Worm (Caenorhabditis elegans) whole organism, L2 larva: ENCODE data around the gene der-2.

Experiments used
- C34F6.9 ChIP-seq: fragments of 150-350 bp; optimal IDR thresholded peaks from 2 replicates; lab custom pipeline; 2014; ENCODE audit warnings: missing biosample characterization, missing genetic modification characterization
- F13H6.1 ChIP-seq: sonication (generic microtip); optimal IDR thresholded peaks from 2 replicates; lab custom pipeline; 2016; ENCODE audit warnings: missing genetic modification characterization, missing compliant biosample characterization
- R02D3.7 ChIP-seq: fragments of 150-350 bp; optimal IDR thresholded peaks from 2 replicates; lab custom pipeline; 2014; ENCODE audit warnings: missing biosample characterization, missing genetic modification characterization
- Y55F3AM.14 ChIP-seq: fragments of 200-800 bp; sonication (Bioruptor generic); optimal IDR thresholded peaks from 2 replicates; lab custom pipeline; 2018; ENCODE audit warnings: mild to moderate bottlenecking, missing genetic modification characterization, missing compliant biosample characterization
- ZK546.5 ChIP-seq: sonication (generic microtip); optimal IDR thresholded peaks from 2 replicates; lab custom pipeline; 2017; ENCODE audit warnings: missing biosample characterization, missing genetic modification characterization
- alr-1 ChIP-seq: fragments of 150-350 bp; optimal IDR thresholded peaks from 2 replicates; lab custom pipeline; 2014; ENCODE audit warnings: missing biosample characterization, missing genetic modification characterization
- aly-2 ChIP-seq: fragments of 150-350 bp; optimal IDR thresholded peaks from 2 replicates; lab custom pipeline; 2014; ENCODE audit warnings: missing biosample characterization, missing genetic modification characterization
- ama-1 ChIP-seq: fragments of 150-350 bp; optimal IDR thresholded peaks from 2 replicates; lab custom pipeline; 2018; ENCODE audit warnings: inconsistent platforms
- blmp-1 ChIP-seq: sonication (generic microtip); optimal IDR thresholded peaks from 2 replicates; lab custom pipeline; 2017; ENCODE audit warnings: missing genetic modification characterization, mild to moderate bottlenecking, missing compliant biosample characterization, antibody characterized with exemption, moderate library complexity; ENCODE audit not compliant: insufficient read depth
- ceh-16 ChIP-seq: fragments of 150-350 bp; optimal IDR thresholded peaks from 2 replicates; lab custom pipeline; 2014; ENCODE audit warnings: missing biosample characterization, missing genetic modification characterization
- ceh-82 ChIP-seq: fragments of 150-350 bp; optimal IDR thresholded peaks from 2 replicates; lab custom pipeline; 2014; ENCODE audit warnings: missing biosample characterization, missing genetic modification characterization
- crh-2 ChIP-seq: sonication (generic microtip); optimal IDR thresholded peaks from 2 replicates; lab custom pipeline; 2017; ENCODE audit warnings: missing biosample characterization, missing genetic modification characterization
- dmd-4 ChIP-seq: sonication (generic microtip); optimal IDR thresholded peaks from 2 replicates; lab custom pipeline; 2017; ENCODE audit warnings: missing biosample characterization, missing genetic modification characterization
- elt-1 ChIP-seq: fragments of 150-350 bp; optimal IDR thresholded peaks from 2 replicates; lab custom pipeline; 2014; ENCODE audit warnings: missing biosample characterization, missing genetic modification characterization
- elt-3 ChIP-seq: sonication (generic microtip); optimal IDR thresholded peaks from 2 replicates; lab custom pipeline; 2017; ENCODE audit warnings: missing biosample characterization, missing genetic modification characterization
- fos-1 ChIP-seq: fragments of 150-350 bp; optimal IDR thresholded peaks from 2 replicates; lab custom pipeline; 2014; ENCODE audit warnings: missing biosample characterization, missing genetic modification characterization
- gmeb-1 ChIP-seq: fragments of 150-350 bp; optimal IDR thresholded peaks from 2 replicates; lab custom pipeline; 2014; ENCODE audit warnings: missing biosample characterization, missing genetic modification characterization
- lin-11 ChIP-seq: fragments of 150-350 bp; sonication (generic microtip); optimal IDR thresholded peaks from 2 replicates; lab custom pipeline; 2014; ENCODE audit warnings: missing biosample characterization, missing genetic modification characterization, inconsistent platforms, mixed read lengths
- lin-13 ChIP-seq: fragments of 150-350 bp; optimal IDR thresholded peaks from 2 replicates; lab custom pipeline; 2014; ENCODE audit warnings: missing biosample characterization, missing genetic modification reagents, missing genetic modification characterization
- lin-39 ChIP-seq: fragments of 150-350 bp; optimal IDR thresholded peaks from 2 replicates; lab custom pipeline; 2014; ENCODE audit warnings: missing biosample characterization, missing genetic modification reagents, missing genetic modification characterization
- lsy-2 ChIP-seq, 2 experiments: fragments of 150-350 bp in 1 of 2; sonication (generic microtip) in 1 of 2; optimal IDR thresholded peaks; 2 replicates each; lab custom pipeline; 2014 to 2017; ENCODE audit warnings: missing biosample characterization in 2 of 2, missing genetic modification characterization in 2 of 2
- mab-5 ChIP-seq: fragments of 150-350 bp; optimal IDR thresholded peaks from 2 replicates; lab custom pipeline; 2014; ENCODE audit warnings: missing biosample characterization, missing genetic modification characterization
- mbf-1 ChIP-seq: sonication (generic microtip); optimal IDR thresholded peaks from 2 replicates; lab custom pipeline; 2017; ENCODE audit warnings: missing biosample characterization, missing genetic modification characterization
- mdl-1 ChIP-seq, 2 experiments: fragments of 150-350 bp in 1 of 2; sonication (generic microtip) in 1 of 2; optimal IDR thresholded peaks; 2 replicates each; lab custom pipeline; 2017; ENCODE audit warnings: missing biosample characterization in 2 of 2, missing genetic modification characterization in 2 of 2
- nhr-10 ChIP-seq: sonication (generic microtip); optimal IDR thresholded peaks from 2 replicates; lab custom pipeline; 2017; ENCODE audit warnings: missing biosample characterization, missing genetic modification characterization
- nhr-11 ChIP-seq: fragments of 150-350 bp; optimal IDR thresholded peaks from 2 replicates; lab custom pipeline; 2014; ENCODE audit warnings: missing biosample characterization, missing genetic modification characterization
- nhr-12 ChIP-seq: fragments of 150-350 bp; optimal IDR thresholded peaks from 2 replicates; lab custom pipeline; 2014; ENCODE audit warnings: missing biosample characterization, missing genetic modification characterization
- nhr-129 ChIP-seq: fragments of 150-350 bp; optimal IDR thresholded peaks from 2 replicates; lab custom pipeline; 2014; ENCODE audit warnings: missing biosample characterization, missing genetic modification characterization
- nhr-23 ChIP-seq: fragments of 150-350 bp; optimal IDR thresholded peaks from 2 replicates; lab custom pipeline; 2014; ENCODE audit warnings: missing biosample characterization, missing genetic modification reagents, missing genetic modification characterization
- nhr-237 ChIP-seq: fragments of 150-350 bp; optimal IDR thresholded peaks from 2 replicates; lab custom pipeline; 2014; ENCODE audit warnings: missing biosample characterization, missing genetic modification characterization
- nhr-25 ChIP-seq: fragments of 150-350 bp; sonication (generic microtip); optimal IDR thresholded peaks from 3 replicates; lab custom pipeline; 2014; ENCODE audit warnings: missing biosample characterization, missing genetic modification characterization
- nhr-6 ChIP-seq: fragments of 150-350 bp; optimal IDR thresholded peaks from 2 replicates; lab custom pipeline; 2014; ENCODE audit warnings: missing biosample characterization, missing genetic modification characterization
- skn-1 ChIP-seq: sonication (generic microtip); optimal IDR thresholded peaks from 2 replicates; lab custom pipeline; 2017; ENCODE audit warnings: missing biosample characterization, missing genetic modification characterization
- sma-3 ChIP-seq: sonication (generic microtip); optimal IDR thresholded peaks from 2 replicates; lab custom pipeline; 2016; ENCODE audit warnings: missing genetic modification reagents, missing genetic modification characterization, missing compliant biosample characterization
- sma-9 ChIP-seq, 2 experiments: fragments of 150-350 bp in 1 of 2; sonication (generic microtip) in 1 of 2; optimal IDR thresholded peaks; 2 replicates each; lab custom pipeline; 2014 to 2016; ENCODE audit warnings: missing genetic modification characterization in 2 of 2, mild to moderate bottlenecking in 1 of 2, missing biosample characterization in 1 of 2, missing compliant biosample characterization in 1 of 2, missing genetic modification reagents in 1 of 2, moderate library complexity in 1 of 2
- snpc-4 ChIP-seq: fragments of 150-350 bp; optimal IDR thresholded peaks from 2 replicates; lab custom pipeline; 2014; ENCODE audit warnings: missing biosample characterization, missing genetic modification characterization
- unc-39 ChIP-seq: fragments of 150-350 bp; optimal IDR thresholded peaks from 2 replicates; lab custom pipeline; 2014; ENCODE audit warnings: missing biosample characterization, missing genetic modification characterization
- unc-55 ChIP-seq: fragments of 150-350 bp; sonication (generic microtip); optimal IDR thresholded peaks from 3 replicates; lab custom pipeline; 2014; ENCODE audit warnings: missing biosample characterization, missing genetic modification reagents, missing genetic modification characterization
- unc-62 ChIP-seq: fragments of 150-350 bp; optimal IDR thresholded peaks from 2 replicates; lab custom pipeline; 2014; ENCODE audit warnings: missing biosample characterization, missing genetic modification reagents, missing genetic modification characterization
- zag-1 ChIP-seq: fragments of 150-350 bp; optimal IDR thresholded peaks from 2 replicates; lab custom pipeline; 2014; ENCODE audit warnings: missing biosample characterization, missing genetic modification characterization
- ztf-1 ChIP-seq: fragments of 200-800 bp; sonication (Bioruptor generic); conservative IDR thresholded peaks from 2 replicates; pipeline ENCODE4 v1.3.6; 2022; ENCODE audit warnings: missing genetic modification characterization, missing compliant biosample characterization
- ztf-11 ChIP-seq: sonication (generic microtip); optimal IDR thresholded peaks from 2 replicates; lab custom pipeline; 2017; ENCODE audit warnings: missing biosample characterization, missing genetic modification characterization
- ztf-4 ChIP-seq: fragments of 150-350 bp; optimal IDR thresholded peaks from 2 replicates; lab custom pipeline; 2014; ENCODE audit warnings: missing biosample characterization, missing genetic modification characterization

der-2 gene

ce11 chrIII:7197973-7198372 lies 25.0 kb downstream of the der-2 start, which contains the start of gene exos-9:
Gene exos-9, minus strand, starts transcription at chrIII:7198073.
- TF ChIP-seq ama-1 (lab: Kevin White, UChicago): peak; percentile 8
- no peak for TF ChIP-seq nhr-11 (tag; lab: Kevin White, UChicago)
- no peak for TF ChIP-seq C34F6.9 (tag; lab: Kevin White, UChicago)

DNA sequence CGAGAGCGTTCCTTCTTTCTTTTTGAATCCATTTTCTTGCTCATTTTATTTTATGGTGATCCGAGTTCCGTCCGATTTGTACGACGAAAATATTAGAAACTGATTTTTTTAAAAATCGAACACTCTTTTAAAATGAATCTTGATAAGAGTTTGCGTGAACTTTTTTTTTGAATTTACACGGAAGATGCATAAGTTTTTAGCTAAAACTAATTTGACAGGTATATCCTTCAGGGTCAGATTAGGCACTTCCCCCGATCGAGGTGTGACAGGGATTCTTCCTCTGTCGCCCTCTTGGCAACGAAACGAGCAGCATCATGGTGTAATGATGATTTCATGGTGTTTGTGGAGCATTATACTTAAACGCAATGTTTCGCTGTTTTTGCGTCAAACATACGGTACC lies 27.6 kb downstream of the der-2 start, which contains the start of gene F37C12.18:
Gene F37C12.18, minus strand, starts transcription at position 101 of the 400 bp plus-strand sequence.
- TF ChIP-seq snpc-4 (tag; lab: Kevin White, UChicago) (no peak), unc-55 (no peak), lin-13 (no peak), fos-1 (tag; lab: Kevin White, UChicago) (no peak), lin-11 (tag; lab: Kevin White, UChicago) (no peak), dmd-4 (no peak), elt-3 (no peak), zag-1 (no peak), elt-1 (tag; lab: Kevin White, UChicago) (no peak), gmeb-1 (tag; lab: Kevin White, UChicago) (no peak), nhr-10 (tag; lab: Kevin White, UChicago) (no peak), mab-5 (tag; lab: Kevin White, UChicago) (no peak), sma-3 (GFP tag; lab: Kevin White, UChicago) (no peak), ceh-16 (no peak), ama-1 (lab: Kevin White, UChicago) (no peak), ztf-11 (tag; lab: Kevin White, UChicago) (no peak), crh-2 (no peak), mdl-1 (tag; optimal IDR thresholded peaks at IDR 0.05; lab: Kevin White, UChicago) (no peak), ztf-4 (tag; lab: Kevin White, UChicago) (no peak), ztf-1 (GFP tag; lab: Robert Waterston, UW) (no peak)

DNA sequence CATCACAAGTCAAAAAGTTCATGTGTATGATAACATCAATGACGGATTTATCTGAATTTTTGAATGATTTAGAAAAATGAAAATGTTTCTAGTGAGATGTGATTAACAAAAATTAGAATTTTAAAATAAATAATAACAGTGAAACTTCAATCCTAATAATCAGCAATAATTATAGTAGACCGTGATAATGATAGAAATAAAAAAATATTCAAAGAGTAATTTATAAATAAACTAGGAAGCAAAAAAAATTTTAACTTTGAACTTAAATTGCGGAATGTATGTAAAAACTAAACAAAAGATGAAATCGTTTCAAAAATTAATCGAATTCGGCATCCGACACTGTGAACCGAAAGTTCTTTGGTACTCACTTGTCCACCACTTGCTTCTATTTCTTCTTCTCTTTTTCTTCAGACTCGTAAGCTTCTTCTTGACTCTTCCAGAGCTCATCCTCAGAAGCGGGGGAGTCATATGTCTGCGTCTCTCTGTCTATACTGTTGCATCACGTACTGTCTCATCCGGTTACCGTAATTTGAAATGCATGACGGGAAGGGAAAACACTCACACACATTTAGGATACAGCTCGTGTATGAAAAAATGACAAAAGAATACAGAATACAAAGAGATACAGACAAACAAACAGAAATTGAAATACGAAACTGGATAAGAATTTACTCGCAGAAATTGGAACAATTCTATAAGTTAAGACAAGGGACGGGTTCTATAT lies 29.8 kb downstream of the der-2 start, which contains the start of gene mec-14:
Gene mec-14, minus strand, starts transcription at position 51 of the 724 bp plus-strand sequence.
- no peak for TF ChIP-seq nhr-23 (tag; lab: Kevin White, UChicago)
- TF ChIP-seq lin-13: no peak
- TF ChIP-seq mbf-1: no peak
- TF ChIP-seq unc-55: peak; percentile 68

DNA sequence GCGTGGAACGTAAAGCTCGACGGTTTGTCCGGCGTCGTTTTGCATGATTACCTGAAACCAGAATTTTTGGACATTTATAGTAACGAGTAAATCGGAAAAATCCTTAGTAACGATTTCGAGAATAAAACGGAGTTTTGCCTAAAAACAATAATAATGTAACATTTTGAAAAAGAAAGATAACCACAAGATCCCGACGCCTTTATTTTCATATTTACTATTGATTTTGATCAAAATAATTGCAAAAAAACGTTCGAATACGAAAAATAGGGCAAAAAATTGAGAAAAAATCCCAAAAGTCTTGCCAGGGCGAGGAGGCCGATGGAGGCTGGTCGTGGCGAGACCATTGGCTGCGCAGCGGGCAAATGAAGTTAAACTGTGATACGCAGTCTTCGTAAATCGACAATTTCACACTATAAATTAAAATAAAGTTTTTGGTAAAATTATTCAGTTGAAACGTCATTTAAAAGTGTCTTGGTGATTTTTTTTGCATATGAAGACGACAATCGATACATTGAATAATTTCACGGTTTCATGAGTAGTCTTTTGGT lies 33.3 kb downstream of the der-2 start, which contains the start of gene rps-21:
Gene rps-21, minus strand, starts transcription at position 51 of the 548 bp plus-strand sequence.
- TF ChIP-seq Y55F3AM.14 (no peak), ceh-82 (no peak), elt-1 (tag; lab: Kevin White, UChicago) (no peak), nhr-25 (tag; lab: Kevin White, UChicago) (peak; percentile 79), sma-9 (GFP tag; optimal IDR thresholded peaks at IDR 0.05; lab: Kevin White, UChicago) (peak; percentile 67), sma-9 (tag; optimal IDR thresholded peaks at IDR 0.05; lab: Kevin White, UChicago) (no peak), F13H6.1 (tag; lab: Kevin White, UChicago) (peak; percentile 58), elt-3 (no peak), nhr-10 (tag; lab: Kevin White, UChicago) (no peak), unc-55 (peak; percentile 94), mab-5 (tag; lab: Kevin White, UChicago) (peak; percentile 46), ZK546.5 (tag; lab: Kevin White, UChicago) (peak; percentile 74), skn-1 (no peak), alr-1 (tag; lab: Kevin White, UChicago) (no peak), snpc-4 (tag; lab: Kevin White, UChicago) (peak; percentile 59), unc-39 (tag; lab: Kevin White, UChicago) (no peak), mbf-1 (no peak), nhr-11 (tag; lab: Kevin White, UChicago) (no peak), nhr-129 (tag; lab: Kevin White, UChicago) (peak; percentile 70), lsy-2 (tag; optimal IDR thresholded peaks at IDR 0.05; lab: Kevin White, UChicago) (peak; percentile 84 to 93), lin-39 (tag; lab: Kevin White, UChicago) (no peak), unc-62 (GFP tag; lab: Kevin White, UChicago) (no peak), nhr-23 (tag; lab: Kevin White, UChicago) (no peak), nhr-12 (no peak), ztf-11 (tag; lab: Kevin White, UChicago) (no peak), ztf-4 (tag; lab: Kevin White, UChicago) (no peak), ztf-1 (GFP tag; lab: Robert Waterston, UW) (no peak), blmp-1 (peak; percentile 43), zag-1 (peak; percentile 38), nhr-237 (no peak), mdl-1 (tag; optimal IDR thresholded peaks at IDR 0.05; lab: Kevin White, UChicago) (peak in 1 of 2 experiments; percentile 17), nhr-6 (peak; percentile 44), aly-2 (tag; lab: Kevin White, UChicago) (no peak), fos-1 (tag; lab: Kevin White, UChicago) (peak; percentile 66), C34F6.9 (tag; lab: Kevin White, UChicago) (peak; percentile 87), R02D3.7 (tag; lab: Kevin White, UChicago) (peak; percentile 85), ceh-16 (peak; percentile 37)
